Worm (Caenorhabditis elegans) whole organism, L4 larva: ENCODE results near the gene metl-1.

Experiments used
- ama-1 ChIP-seq: fragments of 150-350 bp; optimal IDR thresholded peaks from 2 replicates; lab custom pipeline; 2014; ENCODE audit warnings: inconsistent platforms, mixed read lengths
- attf-4 ChIP-seq: sonication (generic microtip); optimal IDR thresholded peaks from 3 replicates; lab custom pipeline; 2017; ENCODE audit warnings: missing biosample characterization, missing genetic modification characterization
- ctbp-1 ChIP-seq: fragments of 200-800 bp; sonication (Bioruptor generic); IDR thresholded peaks from 2 replicates; pipeline ENCODE4 v1.3.6; 2022; ENCODE audit warnings: missing genetic modification reagents, missing genetic modification characterization, missing compliant biosample characterization
- egl-27 ChIP-seq: sonication (generic microtip); optimal IDR thresholded peaks from 3 replicates; lab custom pipeline; 2017; ENCODE audit warnings: missing biosample characterization, missing genetic modification reagents, missing genetic modification characterization
- fos-1 ChIP-seq: fragments of 150-350 bp; optimal IDR thresholded peaks from 2 replicates; lab custom pipeline; 2014; ENCODE audit warnings: missing biosample characterization, missing genetic modification characterization
- madf-5 ChIP-seq, 2 experiments: fragments of 200-800 bp; sonication (Bioruptor generic); IDR thresholded peaks; 2 replicates each; pipeline ENCODE4 v1.3.6; 2022; ENCODE audit warnings: missing compliant biosample characterization in 2 of 2, missing genetic modification characterization in 2 of 2
- nhr-28 ChIP-seq: fragments of 150-350 bp; optimal IDR thresholded peaks from 2 replicates; lab custom pipeline; 2014; ENCODE audit warnings: missing biosample characterization, missing genetic modification characterization
- snpc-4 ChIP-seq: fragments of 150-350 bp; optimal IDR thresholded peaks from 2 replicates; lab custom pipeline; 2014; ENCODE audit warnings: missing biosample characterization, missing genetic modification characterization

- TF ChIP-seq nhr-28 (peak; percentile 98), fos-1 (tag; lab: Kevin White, UChicago) (no peak), egl-27 (no peak), madf-5 (GFP tag; IDR thresholded peaks at IDR 0.05; lab: Robert Waterston, UW) (no peak), attf-4 (no peak), ctbp-1 (no peak), snpc-4 (no peak), ama-1 (lab: Kevin White, UChicago) (peak; percentile 28)
These were observed 3.7 kb downstream of the metl-1 start, which contains the start of gene cisd-1 for ce11 chrII:11469574-11470108.
